Fruit fly (Drosophila melanogaster) whole organism, adult: ENCODE results near the gene E2f1.

Source experiments
- CG7045 ChIP-seq: fragments of 200-800 bp; sonication (Bioruptor generic); optimal IDR thresholded peaks from 2 replicates; lab custom pipeline; 2017; ENCODE audit warnings: missing biosample characterization, mild to moderate bottlenecking, missing genetic modification characterization
- kay ChIP-seq: fragments of 200-800 bp; sonication (Bioruptor generic); peaks from one replicate; lab custom pipeline; 2016; ENCODE audit warnings: missing biosample characterization, missing genetic modification characterization, borderline replicate concordance

DNA sequence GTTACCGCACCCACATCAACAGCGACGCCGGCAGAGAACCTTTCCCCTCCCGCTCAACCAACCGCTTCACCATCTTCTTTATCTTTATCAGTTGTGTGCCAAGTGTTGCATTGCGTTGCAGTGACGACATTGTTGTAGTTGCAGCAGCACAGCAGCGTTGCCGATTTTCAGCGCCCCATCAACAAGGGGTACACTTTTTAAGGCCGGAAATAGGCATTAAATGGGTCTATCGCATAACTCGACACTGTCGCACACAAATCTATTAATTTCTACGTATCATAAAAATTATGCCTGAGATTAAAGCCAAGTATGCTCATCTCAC lies 26.9 kb downstream of the E2f1 start:
- TF ChIP-seq CG7045 (GFP tag; lab: Kevin White, UChicago) (no peak), kay (GFP tag; lab: Kevin White, UChicago) (no peak)
